Worm (Caenorhabditis elegans): ENCODE results near the gene ubc-7.

- TF ChIP-seq elt-1 (tag; optimal IDR thresholded peaks at IDR 0.05): no peak
- TF ChIP-seq lsy-2 (tag; optimal IDR thresholded peaks at IDR 0.05): no peak
- no peak for TF ChIP-seq ztf-1 (GFP tag; conservative IDR thresholded peaks at IDR 0.05)
- TF ChIP-seq zag-1 (tag; optimal IDR thresholded peaks at IDR 0.05): no peak
- TF ChIP-seq mdl-1 (tag; optimal IDR thresholded peaks at IDR 0.05): no peak
- no peak for TF ChIP-seq unc-62 (GFP tag; optimal IDR thresholded peaks at IDR 0.05)
These were observed 33.9 kb downstream of the ubc-7 start, which contains the start of gene C48B4.12 for ce11 chrIII:9597044-9597443.

Data from whole organism, L2 larva.